Worm (Caenorhabditis elegans): ENCODE results near the gene D1014.6.

DNA sequence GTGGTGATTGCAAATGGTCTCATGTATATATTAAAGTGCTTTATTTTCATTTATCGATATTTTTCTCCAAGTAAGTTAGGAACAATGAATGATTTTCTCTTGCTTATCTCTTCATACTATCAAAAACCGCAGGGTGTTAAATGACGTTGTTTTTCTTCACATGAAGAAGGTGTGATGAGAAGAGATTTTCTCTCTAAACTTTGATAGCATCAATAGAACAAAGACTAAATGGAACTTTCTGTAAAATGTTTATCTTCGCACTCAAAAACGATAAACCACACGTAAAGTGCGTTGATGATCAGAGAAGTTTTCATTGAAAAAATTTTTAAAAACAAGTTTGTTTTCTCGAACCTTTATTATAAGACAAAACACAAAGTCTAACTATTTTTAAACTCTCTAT lies 41.2 kb upstream of the D1014.6 start:
- TF ChIP-seq nhr-25 (tag; optimal IDR thresholded peaks at IDR 0.05) (peak; percentile 71), ama-1 (optimal IDR thresholded peaks at IDR 0.05) (no peak), fos-1 (tag; optimal IDR thresholded peaks at IDR 0.05) (no peak), elt-3 (tag; optimal IDR thresholded peaks at IDR 0.05) (no peak)

Measured in whole organism, L2 larva.